Fruit fly (Drosophila melanogaster) whole organism, embryonic: Measurements from ENCODE around the gene cher.

Experiments used
- Blimp-1 ChIP-seq: fragments of 200-800 bp; sonication (Bioruptor generic); optimal IDR thresholded peaks from 3 replicates; lab custom pipeline; 2018; ENCODE audit warnings: missing biosample characterization, missing genetic modification characterization, mild to moderate bottlenecking, moderate library complexity, missing genetic modification reagents
- HLH3B ChIP-seq: fragments of 200-800 bp; sonication (Bioruptor generic); IDR thresholded peaks from 2 replicates; pipeline ENCODE4 v1.3.6; 2022; ENCODE audit warnings: missing biosample characterization, missing genetic modification characterization
- Hr51 ChIP-seq, 2 experiments: fragments of 200-800 bp; sonication (Bioruptor generic); optimal IDR thresholded peaks; 2 replicates in 1 of 2; 3 replicates in 1 of 2; lab custom pipeline; 2016 to 2018; ENCODE audit warnings: missing biosample characterization in 2 of 2, missing genetic modification characterization in 2 of 2, mild to moderate bottlenecking in 1 of 2, moderate library complexity in 1 of 2
- ind ChIP-seq: fragments of 200-800 bp; sonication (Bioruptor generic); optimal IDR thresholded peaks from 3 replicates; lab custom pipeline; 2016; ENCODE audit warnings: missing biosample characterization, missing genetic modification characterization

dm6 chr3R:17077968-17078417 is 47.2 kb downstream of the cher start:
- TF ChIP-seq Blimp-1 (GFP tag; lab: Kevin White, UChicago) (no peak), HLH3B (GFP tag; lab: Robert Waterston, UW) (peak; percentile 43; the same call in 1 of the 2 replicates), Hr51 (GFP tag; optimal IDR thresholded peaks at IDR 0.05; lab: Kevin White, UChicago) (no peak), ind (GFP tag; lab: Kevin White, UChicago) (no peak)
